Fruit fly (Drosophila melanogaster): ENCODE measurements around the gene CG2258.

Gene CG2258

dm6 chrX:8101479-8102198 lies at the start of gene CG2258:
TSS of gene CG2258 (minus strand) at chrX:8102095.
- no peak for TF ChIP-seq CG8478 (optimal IDR thresholded peaks at IDR 0.05)
- no peak for TF ChIP-seq Dll (optimal IDR thresholded peaks at IDR 0.05)
- no peak for TF ChIP-seq EcR (GFP tag; optimal IDR thresholded peaks at IDR 0.05)
- TF ChIP-seq usp (GFP tag; optimal IDR thresholded peaks at IDR 0.05): no peak
- TF ChIP-seq psq (optimal IDR thresholded peaks at IDR 0.05): no peak
- no peak for TF ChIP-seq pan (optimal IDR thresholded peaks at IDR 0.05)

dm6 chrX:8148556-8148955 lies 46.7 kb upstream of the CG2258 start, which contains the start of gene CG10959:
TSS of gene CG10959 (plus strand) at chrX:8148783.
- no peak for TF ChIP-seq usp (GFP tag; optimal IDR thresholded peaks at IDR 0.05)
- no peak for TF ChIP-seq CG8478 (optimal IDR thresholded peaks at IDR 0.05)
- TF ChIP-seq pan (optimal IDR thresholded peaks at IDR 0.05): no peak
- no peak for TF ChIP-seq EcR (GFP tag; optimal IDR thresholded peaks at IDR 0.05)
- no peak for TF ChIP-seq Dll (optimal IDR thresholded peaks at IDR 0.05)
- no peak for TF ChIP-seq psq (optimal IDR thresholded peaks at IDR 0.05)

dm6 chrX:8147649-8148048 lies 45.8 kb upstream of the CG2258 start, which contains the start of gene CG15336:
TSS of gene CG15336 (plus strand) at chrX:8147949.
- TF ChIP-seq Dll (optimal IDR thresholded peaks at IDR 0.05): no peak
- no peak for TF ChIP-seq CG8478 (optimal IDR thresholded peaks at IDR 0.05)
- no peak for TF ChIP-seq EcR (GFP tag; optimal IDR thresholded peaks at IDR 0.05)
- TF ChIP-seq usp (GFP tag; optimal IDR thresholded peaks at IDR 0.05): no peak
- no peak for TF ChIP-seq psq (optimal IDR thresholded peaks at IDR 0.05)
- TF ChIP-seq pan (optimal IDR thresholded peaks at IDR 0.05): no peak

dm6 chrX:8145501-8146157 lies 43.7 kb upstream of the CG2258 start, which contains the start of the genes alpha-PheRS and CG2129:
TSS of gene alpha-PheRS (minus strand) at chrX:8145602.
TSS of gene CG2129 (plus strand) at chrX:8145839.
- TF ChIP-seq EcR (GFP tag; optimal IDR thresholded peaks at IDR 0.05) (no peak), pan (optimal IDR thresholded peaks at IDR 0.05) (no peak), psq (optimal IDR thresholded peaks at IDR 0.05) (no peak), CG8478 (optimal IDR thresholded peaks at IDR 0.05) (no peak), usp (GFP tag; optimal IDR thresholded peaks at IDR 0.05) (no peak), Dll (optimal IDR thresholded peaks at IDR 0.05) (no peak)

dm6 chrX:8143537-8143936 lies 41.6 kb upstream of the CG2258 start, which contains the start of gene CG17982:
TSS of gene CG17982 (minus strand) at chrX:8143835.
- TF ChIP-seq EcR (GFP tag; optimal IDR thresholded peaks at IDR 0.05) (no peak), Dll (optimal IDR thresholded peaks at IDR 0.05) (no peak), pan (optimal IDR thresholded peaks at IDR 0.05) (no peak), usp (GFP tag; optimal IDR thresholded peaks at IDR 0.05) (no peak), CG8478 (optimal IDR thresholded peaks at IDR 0.05) (no peak), psq (optimal IDR thresholded peaks at IDR 0.05) (no peak)

- TF ChIP-seq usp (GFP tag; optimal IDR thresholded peaks at IDR 0.05) (no peak), Dll (optimal IDR thresholded peaks at IDR 0.05) (no peak), CG8478 (optimal IDR thresholded peaks at IDR 0.05) (no peak), pan (optimal IDR thresholded peaks at IDR 0.05) (no peak), psq (optimal IDR thresholded peaks at IDR 0.05) (no peak), EcR (GFP tag; optimal IDR thresholded peaks at IDR 0.05) (no peak)
Measured at dm6 chrX:8142067-8142462, 40.2 kb upstream of the CG2258 start, which contains the start of gene Smox. TSS of gene Smox (minus strand) at chrX:8142279.

dm6 chrX:8141353-8142066 lies 39.6 kb upstream of the CG2258 start:
- TF ChIP-seq psq (optimal IDR thresholded peaks at IDR 0.05) (no peak), pan (optimal IDR thresholded peaks at IDR 0.05) (no peak), EcR (GFP tag; optimal IDR thresholded peaks at IDR 0.05) (no peak), usp (GFP tag; optimal IDR thresholded peaks at IDR 0.05) (no peak), CG8478 (optimal IDR thresholded peaks at IDR 0.05) (peak; percentile 87), Dll (optimal IDR thresholded peaks at IDR 0.05) (peak; percentile 24)

dm6 chrX:8140707-8141106 lies 38.8 kb upstream of the CG2258 start:
- TF ChIP-seq pan (optimal IDR thresholded peaks at IDR 0.05): no peak
- no peak for TF ChIP-seq usp (GFP tag; optimal IDR thresholded peaks at IDR 0.05)
- no peak for TF ChIP-seq psq (optimal IDR thresholded peaks at IDR 0.05)
- no peak for TF ChIP-seq Dll (optimal IDR thresholded peaks at IDR 0.05)
- no peak for TF ChIP-seq EcR (GFP tag; optimal IDR thresholded peaks at IDR 0.05)
- no peak for TF ChIP-seq CG8478 (optimal IDR thresholded peaks at IDR 0.05)

- TF ChIP-seq pan (optimal IDR thresholded peaks at IDR 0.05) (no peak), EcR (GFP tag; optimal IDR thresholded peaks at IDR 0.05) (no peak), psq (optimal IDR thresholded peaks at IDR 0.05) (no peak), Dll (optimal IDR thresholded peaks at IDR 0.05) (no peak), CG8478 (optimal IDR thresholded peaks at IDR 0.05) (no peak), usp (GFP tag; optimal IDR thresholded peaks at IDR 0.05) (no peak)
Measured at dm6 chrX:8137285-8137684, 35.4 kb upstream of the CG2258 start.

- TF ChIP-seq pan (optimal IDR thresholded peaks at IDR 0.05): no peak
- TF ChIP-seq Dll (optimal IDR thresholded peaks at IDR 0.05): no peak
- TF ChIP-seq usp (GFP tag; optimal IDR thresholded peaks at IDR 0.05): no peak
- no peak for TF ChIP-seq CG8478 (optimal IDR thresholded peaks at IDR 0.05)
- TF ChIP-seq psq (optimal IDR thresholded peaks at IDR 0.05): no peak
- TF ChIP-seq EcR (GFP tag; optimal IDR thresholded peaks at IDR 0.05): no peak
Measured at dm6 chrX:8135420-8135874, 33.6 kb upstream of the CG2258 start, which contains the start of the genes cyr and CG2120. TSS of gene cyr (minus strand) at chrX:8135713. TSS of gene CG2120 (plus strand) at chrX:8135824.

dm6 chrX:8131693-8132313 lies 29.9 kb upstream of the CG2258 start, which contains the start of gene CG10958:
TSS of gene CG10958 (plus strand) at chrX:8132285.
- TF ChIP-seq EcR (GFP tag; optimal IDR thresholded peaks at IDR 0.05) (no peak), CG8478 (optimal IDR thresholded peaks at IDR 0.05) (no peak), psq (optimal IDR thresholded peaks at IDR 0.05) (no peak), Dll (optimal IDR thresholded peaks at IDR 0.05) (no peak)

All from whole organism.